Worm (Caenorhabditis elegans) whole organism, L4 larva: ENCODE measurements around the gene E04F6.4.

Source experiments
- D1046.2 ChIP-seq: fragments of 200-800 bp; sonication (Bioruptor generic); IDR thresholded peaks from 2 replicates; pipeline ENCODE4 v1.3.6; 2022; ENCODE audit warnings: missing genetic modification characterization, missing compliant biosample characterization
- R02D3.7 ChIP-seq: fragments of 150-350 bp; sonication (generic microtip); optimal IDR thresholded peaks from 3 replicates; lab custom pipeline; 2014; ENCODE audit warnings: missing biosample characterization, missing genetic modification characterization
- T26A8.4 ChIP-seq: fragments of 200-800 bp; sonication (Bioruptor generic); IDR thresholded peaks from 2 replicates; pipeline ENCODE4 v1.3.6; 2022; ENCODE audit warnings: missing genetic modification characterization, missing compliant biosample characterization
- Y105C5A.15 ChIP-seq: fragments of 200-800 bp; sonication (Bioruptor generic); IDR thresholded peaks from 2 replicates; pipeline ENCODE4 v1.3.6; 2022; ENCODE audit warnings: missing genetic modification characterization, missing compliant biosample characterization
- Y48G9A.11 ChIP-seq: fragments of 200-800 bp; sonication (Bioruptor generic); IDR thresholded peaks from 2 replicates; pipeline ENCODE4 v1.3.6; 2022; ENCODE audit warnings: missing genetic modification reagents, missing genetic modification characterization, missing compliant biosample characterization
- Y5F2A.4 ChIP-seq: fragments of 200-800 bp; sonication (Bioruptor generic); optimal IDR thresholded peaks from 2 replicates; lab custom pipeline; 2018; ENCODE audit warnings: mild to moderate bottlenecking, missing genetic modification characterization, missing compliant biosample characterization
- aha-1 ChIP-seq: fragments of 150-350 bp; peaks from one replicate; lab custom pipeline; 2014; ENCODE audit warnings: missing biosample characterization, missing genetic modification characterization
- ama-1 ChIP-seq: fragments of 150-350 bp; optimal IDR thresholded peaks from 2 replicates; lab custom pipeline; 2014; ENCODE audit warnings: inconsistent platforms, mixed read lengths
- arid-1 ChIP-seq: fragments of 200-800 bp; sonication (Bioruptor generic); conservative IDR thresholded peaks from 2 replicates; pipeline ENCODE4 v1.3.6; 2022; ENCODE audit warnings: missing genetic modification reagents, missing genetic modification characterization, missing compliant biosample characterization
- ceh-32 ChIP-seq: sonication (generic microtip); optimal IDR thresholded peaks from 2 replicates; lab custom pipeline; 2016; ENCODE audit warnings: mild to moderate bottlenecking, missing genetic modification characterization, missing compliant biosample characterization; ENCODE audit not compliant: poor library complexity
- ceh-44 ChIP-seq: fragments of 200-800 bp; sonication (Bioruptor generic); IDR thresholded peaks from 2 replicates; pipeline ENCODE4 v1.3.6; 2022; ENCODE audit warnings: missing genetic modification reagents, missing genetic modification characterization, missing compliant biosample characterization
- ces-1 ChIP-seq: fragments of 150-350 bp; sonication (generic microtip); optimal IDR thresholded peaks from 4 replicates; lab custom pipeline; 2014; ENCODE audit warnings: missing biosample characterization, missing genetic modification reagents, missing genetic modification characterization
- ctbp-1 ChIP-seq: fragments of 200-800 bp; sonication (Bioruptor generic); IDR thresholded peaks from 2 replicates; pipeline ENCODE4 v1.3.6; 2022; ENCODE audit warnings: missing genetic modification reagents, missing genetic modification characterization, missing compliant biosample characterization
- daf-19 ChIP-seq: fragments of 200-800 bp; sonication (Bioruptor generic); conservative IDR thresholded peaks from 2 replicates; pipeline ENCODE4 v1.3.6; 2022; ENCODE audit warnings: missing genetic modification characterization, missing compliant biosample characterization
- dpl-1 ChIP-seq: fragments of 150-350 bp; optimal IDR thresholded peaks from 2 replicates; lab custom pipeline; 2014; ENCODE audit warnings: missing biosample characterization, missing genetic modification reagents, missing genetic modification characterization
- fos-1 ChIP-seq: fragments of 150-350 bp; optimal IDR thresholded peaks from 2 replicates; lab custom pipeline; 2014; ENCODE audit warnings: missing biosample characterization, missing genetic modification characterization
- hlh-11 ChIP-seq: fragments of 200-800 bp; sonication (Bioruptor generic); optimal IDR thresholded peaks from 2 replicates; lab custom pipeline; 2018; ENCODE audit warnings: mild to moderate bottlenecking, missing genetic modification characterization, missing compliant biosample characterization
- hlh-30 ChIP-seq: sonication (generic microtip); optimal IDR thresholded peaks from 2 replicates; lab custom pipeline; 2017; ENCODE audit warnings: antibody characterized with exemption, mild to moderate bottlenecking, missing genetic modification characterization, missing compliant biosample characterization; ENCODE audit not compliant: insufficient read depth
- hmg-1.1 ChIP-seq: fragments of 200-800 bp; sonication (Bioruptor generic); IDR thresholded peaks from 2 replicates; pipeline ENCODE4 v1.3.6; 2022; ENCODE audit warnings: missing genetic modification reagents, missing genetic modification characterization, missing compliant biosample characterization
- jun-1 ChIP-seq: fragments of 150-350 bp; optimal IDR thresholded peaks from 2 replicates; lab custom pipeline; 2014; ENCODE audit warnings: missing biosample characterization, missing genetic modification reagents, missing genetic modification characterization
- lim-7 ChIP-seq: fragments of 200-800 bp; sonication (Bioruptor generic); IDR thresholded peaks from 2 replicates; pipeline ENCODE4 v1.3.6; 2022; ENCODE audit warnings: missing genetic modification characterization, missing compliant biosample characterization
- lin-13 ChIP-seq: fragments of 150-350 bp; optimal IDR thresholded peaks from 2 replicates; lab custom pipeline; 2014; ENCODE audit warnings: missing biosample characterization, missing genetic modification reagents, missing genetic modification characterization
- lin-15B ChIP-seq: fragments of 150-350 bp; sonication (generic microtip); optimal IDR thresholded peaks from 3 replicates; lab custom pipeline; 2014; ENCODE audit warnings: missing biosample characterization, missing genetic modification characterization
- lin-29 ChIP-seq: fragments of 200-800 bp; sonication (Bioruptor generic); IDR thresholded peaks from 2 replicates; pipeline ENCODE4 v1.3.6; 2022; ENCODE audit warnings: missing genetic modification reagents, missing genetic modification characterization, missing compliant biosample characterization
- lin-38 ChIP-seq: fragments of 200-800 bp; sonication (Bioruptor generic); IDR thresholded peaks from 2 replicates; pipeline ENCODE4 v1.3.6; 2022; ENCODE audit warnings: missing genetic modification reagents, missing genetic modification characterization, missing compliant biosample characterization
- lsy-2 ChIP-seq, 2 experiments: fragments of 150-350 bp in 1 of 2; sonication (generic microtip) in 1 of 2; optimal IDR thresholded peaks; 2 replicates each; lab custom pipeline; 2014 to 2017; ENCODE audit warnings: missing biosample characterization in 2 of 2, missing genetic modification characterization in 2 of 2
- madf-5 ChIP-seq, 2 experiments: fragments of 200-800 bp; sonication (Bioruptor generic); IDR thresholded peaks; 2 replicates each; pipeline ENCODE4 v1.3.6; 2022; ENCODE audit warnings: missing compliant biosample characterization in 2 of 2, missing genetic modification characterization in 2 of 2
- mdl-1 ChIP-seq, 2 experiments: fragments of 150-350 bp in 1 of 2; sonication (generic microtip) in 1 of 2; optimal IDR thresholded peaks; 2 replicates each; lab custom pipeline; 2014 to 2017; ENCODE audit warnings: missing biosample characterization in 2 of 2, missing genetic modification characterization in 2 of 2
- mdt-29 ChIP-seq: fragments of 200-800 bp; sonication (Bioruptor generic); IDR thresholded peaks from 2 replicates; pipeline ENCODE4 v1.3.6; 2022; ENCODE audit warnings: missing genetic modification reagents, missing genetic modification characterization, missing compliant biosample characterization
- mep-1 ChIP-seq: fragments of 150-350 bp; sonication (generic microtip); optimal IDR thresholded peaks from 3 replicates; lab custom pipeline; 2014; ENCODE audit warnings: missing biosample characterization, missing genetic modification characterization
- mxl-3 ChIP-seq: fragments of 200-800 bp; sonication (Bioruptor generic); optimal IDR thresholded peaks from 2 replicates; lab custom pipeline; 2018; ENCODE audit warnings: mild to moderate bottlenecking, missing genetic modification characterization, missing compliant biosample characterization
- nhr-111 ChIP-seq: fragments of 200-800 bp; sonication (Bioruptor generic); optimal IDR thresholded peaks from 2 replicates; lab custom pipeline; 2018; ENCODE audit warnings: mild to moderate bottlenecking, missing genetic modification characterization, missing compliant biosample characterization
- nhr-25 ChIP-seq: sonication (generic microtip); optimal IDR thresholded peaks from 2 replicates; lab custom pipeline; 2017; ENCODE audit warnings: missing genetic modification characterization, mild to moderate bottlenecking, missing compliant biosample characterization, antibody characterized with exemption, moderate library complexity, borderline replicate concordance; ENCODE audit not compliant: insufficient read depth
- nhr-42 ChIP-seq: fragments of 200-800 bp; sonication (Bioruptor generic); IDR thresholded peaks from 2 replicates; pipeline ENCODE4 v1.3.6; 2022; ENCODE audit warnings: missing genetic modification characterization, missing compliant biosample characterization
- php-3 ChIP-seq: fragments of 200-800 bp; sonication (Bioruptor generic); IDR thresholded peaks from 2 replicates; pipeline ENCODE4 v1.3.6; 2022; ENCODE audit warnings: missing genetic modification reagents, missing genetic modification characterization, missing compliant biosample characterization
- rbr-2 ChIP-seq: sonication (generic microtip); optimal IDR thresholded peaks from 2 replicates; lab custom pipeline; 2016; ENCODE audit warnings: missing genotype, missing genetic modification characterization, missing compliant biosample characterization
- skn-1 ChIP-seq: fragments of 150-350 bp; optimal IDR thresholded peaks from 2 replicates; lab custom pipeline; 2014; ENCODE audit warnings: missing biosample characterization, missing genetic modification characterization
- spr-3 ChIP-seq: fragments of 200-800 bp; sonication (Bioruptor generic); optimal IDR thresholded peaks from 2 replicates; lab custom pipeline; 2018; ENCODE audit warnings: mild to moderate bottlenecking, missing genetic modification characterization, missing compliant biosample characterization
- tra-1 ChIP-seq: fragments of 200-800 bp; sonication (Bioruptor generic); IDR thresholded peaks from 2 replicates; pipeline ENCODE4 v1.3.6; 2022; ENCODE audit warnings: missing genetic modification reagents, missing genetic modification characterization, missing compliant biosample characterization
- unc-130 ChIP-seq: sonication (generic microtip); optimal IDR thresholded peaks from 2 replicates; lab custom pipeline; 2016; ENCODE audit warnings: missing genetic modification reagents, missing genetic modification characterization, missing compliant biosample characterization
- unc-39 ChIP-seq: sonication (generic microtip); optimal IDR thresholded peaks from 2 replicates; lab custom pipeline; 2017; ENCODE audit warnings: missing biosample characterization, missing genetic modification characterization
- unc-62 ChIP-seq, 3 experiments: fragments of 150-350 bp in 1 of 3; sonication (generic microtip); optimal IDR thresholded peaks in 2 of 3; peaks in 1 of 3; 1 replicate in 1 of 3; 2 replicates in 2 of 3; lab custom pipeline; 2014 to 2017; ENCODE audit warnings: missing biosample characterization in 3 of 3, missing genetic modification characterization in 3 of 3, missing genetic modification reagents in 3 of 3, missing genotype in 1 of 3
- vab-7 ChIP-seq: fragments of 200-800 bp; sonication (Bioruptor generic); IDR thresholded peaks from 2 replicates; pipeline ENCODE4 v1.3.6; 2022; ENCODE audit warnings: missing genetic modification reagents, missing genetic modification characterization, missing compliant biosample characterization
- zfp-2 ChIP-seq: sonication (generic microtip); optimal IDR thresholded peaks from 2 replicates; lab custom pipeline; 2016; ENCODE audit warnings: mild to moderate bottlenecking, missing genetic modification characterization, missing compliant biosample characterization
- zfp-3 ChIP-seq: fragments of 200-800 bp; sonication (Bioruptor generic); conservative IDR thresholded peaks from 2 replicates; pipeline ENCODE4 v1.3.6; 2022; ENCODE audit warnings: missing genetic modification reagents, missing genetic modification characterization, missing compliant biosample characterization
- zip-11 ChIP-seq: fragments of 200-800 bp; sonication (Bioruptor generic); IDR thresholded peaks from 2 replicates; pipeline ENCODE4 v1.3.6; 2022; ENCODE audit warnings: missing genetic modification characterization, missing compliant biosample characterization
- zip-2 ChIP-seq: fragments of 150-350 bp; optimal IDR thresholded peaks from 2 replicates; lab custom pipeline; 2014; ENCODE audit warnings: missing biosample characterization, missing genetic modification characterization
- ztf-11 ChIP-seq: fragments of 150-350 bp; optimal IDR thresholded peaks from 2 replicates; lab custom pipeline; 2014; ENCODE audit warnings: missing biosample characterization, missing genetic modification characterization

Gene E04F6.4

DNA sequence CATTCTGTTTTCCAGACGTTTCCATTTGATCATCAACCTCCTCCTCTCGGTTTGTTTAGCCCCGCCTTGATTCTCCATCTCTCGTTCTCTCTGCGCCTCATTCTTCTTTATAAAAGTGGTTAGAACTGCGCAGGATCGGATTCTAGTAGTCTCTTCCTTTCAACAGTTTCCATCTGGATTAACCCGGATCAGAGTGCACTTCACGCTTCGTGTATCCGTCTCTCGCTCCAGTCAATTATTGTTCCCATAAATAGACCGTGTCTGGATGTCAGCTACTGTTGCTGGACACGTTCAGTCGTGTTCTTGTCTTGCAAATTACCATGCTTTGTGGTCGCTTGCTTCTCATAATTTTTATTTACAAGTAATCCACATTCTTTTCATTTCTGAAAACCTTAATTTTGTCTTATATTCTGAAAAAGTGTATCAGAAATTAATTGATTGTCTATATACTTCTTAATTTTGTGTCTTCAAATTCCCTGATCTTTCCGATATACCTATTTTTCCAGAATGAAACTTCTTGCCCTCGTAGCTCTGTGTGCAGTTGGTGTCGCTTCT lies 39.5 kb downstream of the E04F6.4 start, which contains the start of gene F32A5.4:
F32A5.4 (plus strand) TSS at position 505 of the 555 bp plus-strand sequence.
- TF ChIP-seq mxl-3 (no peak), hlh-11 (tag; lab: Kevin White, UChicago) (peak; percentile 25), lin-13 (no peak), ama-1 (lab: Kevin White, UChicago) (peak; percentile 73), zip-11 (no peak), arid-1 (GFP tag; lab: Robert Waterston, UW) (0 out of 2 replicates have a peak, but pooled peaks have one; percentile 16)

ce11 chrII:7230684-7231083 lies 41.5 kb downstream of the E04F6.4 start:
- TF ChIP-seq fos-1 (tag; lab: Kevin White, UChicago) (no peak), Y5F2A.4 (GFP tag; lab: Kevin White, UChicago) (no peak), lin-13 (no peak), mep-1 (tag; lab: Kevin White, UChicago) (peak; percentile 5), tra-1 (GFP tag; lab: Robert Waterston, UW) (no peak), mdt-29 (GFP tag; lab: Robert Waterston, UW) (no peak), unc-39 (tag; lab: Kevin White, UChicago) (no peak), ceh-32 (tag; lab: Kevin White, UChicago) (no peak), Y48G9A.11 (GFP tag; lab: Robert Waterston, UW) (no peak), nhr-25 (no peak), unc-130 (GFP tag; lab: Kevin White, UChicago) (no peak), dpl-1 (no peak), unc-62 (GFP tag; optimal IDR thresholded peaks at IDR 0.05 in 1 of 2; lab: Kevin White, UChicago) (no peak), unc-62 (tag; optimal IDR thresholded peaks at IDR 0.05; lab: Kevin White, UChicago) (no peak), madf-5 (GFP tag; IDR thresholded peaks at IDR 0.05; lab: Robert Waterston, UW) (no peak), R02D3.7 (tag; lab: Kevin White, UChicago) (no peak), lin-29 (GFP tag; lab: Robert Waterston, UW) (0 out of 2 replicates have a peak, but pooled peaks have one; percentile 53), T26A8.4 (GFP tag; lab: Robert Waterston, UW) (peak; percentile 72; the same call in 1 of the 2 replicates), skn-1 (tag; lab: Kevin White, UChicago) (no peak), daf-19 (GFP tag; lab: Robert Waterston, UW) (no peak), hlh-11 (tag; lab: Kevin White, UChicago) (no peak), ces-1 (no peak), lin-38 (GFP tag; lab: Robert Waterston, UW) (no peak), ztf-11 (tag; lab: Kevin White, UChicago) (no peak), rbr-2 (tag; lab: Kevin White, UChicago) (no peak), ctbp-1 (no peak), Y105C5A.15 (GFP tag; lab: Robert Waterston, UW) (no peak), hlh-30 (tag; lab: Kevin White, UChicago) (no peak), nhr-42 (GFP tag; lab: Robert Waterston, UW) (no peak), hmg-1.1 (GFP tag; lab: Robert Waterston, UW) (no peak), aha-1 (tag; lab: Kevin White, UChicago) (no peak), ceh-44 (no peak), mdl-1 (tag; optimal IDR thresholded peaks at IDR 0.05; lab: Kevin White, UChicago) (peak in 1 of 2 experiments; percentile 1), vab-7 (GFP tag; lab: Robert Waterston, UW) (no peak), lin-15B (tag; lab: Kevin White, UChicago) (no peak), zip-11 (no peak), mxl-3 (no peak), lim-7 (no peak), php-3 (no peak), zip-2 (no peak), nhr-111 (GFP tag; lab: Kevin White, UChicago) (no peak), zfp-3 (peak; percentile 62; the same call in 1 of the 2 replicates), spr-3 (GFP tag; lab: Kevin White, UChicago) (no peak), jun-1 (tag; lab: Kevin White, UChicago) (no peak), zfp-2 (no peak), D1046.2 (no peak), lsy-2 (tag; optimal IDR thresholded peaks at IDR 0.05; lab: Kevin White, UChicago) (peak in 1 of 2 experiments; percentile 9)
